Fruit fly (Drosophila melanogaster): Measurements from ENCODE around the gene CG9263.

DNA sequence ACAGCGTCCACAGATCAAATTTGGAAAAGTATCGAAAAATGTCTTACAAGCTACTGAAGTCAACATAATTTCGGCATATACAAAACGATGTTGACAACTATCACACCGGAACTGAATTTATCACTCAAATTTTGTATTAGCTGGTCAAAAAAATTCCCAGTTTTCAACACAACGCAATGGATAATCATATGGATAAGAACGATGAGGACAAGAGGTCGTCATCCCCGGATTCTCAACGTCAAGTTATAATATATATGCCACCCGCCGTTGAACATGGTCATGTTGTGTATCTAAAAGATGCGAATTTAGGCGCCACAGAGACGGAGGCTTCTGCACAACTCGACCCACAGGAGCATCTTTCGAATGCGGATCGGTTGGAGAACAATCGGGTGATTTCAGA is at the start of gene CG9263:
- TF ChIP-seq psq (optimal IDR thresholded peaks at IDR 0.05): no peak
- no peak for TF ChIP-seq EcR (GFP tag; optimal IDR thresholded peaks at IDR 0.05)
- no peak for TF ChIP-seq pan (optimal IDR thresholded peaks at IDR 0.05)
